Worm (Caenorhabditis elegans): ENCODE measurements around the gene spe-10.

The spe-10 gene

ce11 chrV:10357467-10357953, 26.5 kb upstream of the spe-10 start, which contains the start of gene ceeh-2:
Gene ceeh-2 (minus strand): TSS chrV:10357903.
- TF ChIP-seq ztf-3 (GFP tag; optimal IDR thresholded peaks at IDR 0.05) (no peak), nhr-80 (tag; optimal IDR thresholded peaks at IDR 0.05) (peak; percentile 14), somi-1 (GFP tag; optimal IDR thresholded peaks at IDR 0.05) (no peak), mxl-1 (tag; optimal IDR thresholded peaks at IDR 0.05) (no peak), Y56A3A.18 (GFP tag; IDR thresholded peaks at IDR 0.05) (no peak), nhr-90 (tag; optimal IDR thresholded peaks at IDR 0.05) (no peak), K11D2.4 (GFP tag; IDR thresholded peaks at IDR 0.05) (no peak), ama-1 (optimal IDR thresholded peaks at IDR 0.05) (no peak), ama-1 (GFP tag; optimal IDR thresholded peaks at IDR 0.05) (no peak)

- TF ChIP-seq hmg-1.2 (GFP tag; IDR thresholded peaks at IDR 0.05) (no peak), lsy-27 (tag; optimal IDR thresholded peaks at IDR 0.05; ENCODE audit: borderline replicate concordance, insufficient read depth) (no peak), ztf-28 (GFP tag; IDR thresholded peaks at IDR 0.05) (no peak), hmg-20 (GFP tag; IDR thresholded peaks at IDR 0.05) (no peak), zfh-2 (GFP tag; conservative IDR thresholded peaks at IDR 0.05) (no peak), ceh-79 (tag; optimal IDR thresholded peaks at IDR 0.05) (no peak), egl-18 (GFP tag; IDR thresholded peaks at IDR 0.05) (no peak), gei-17 (GFP tag; optimal IDR thresholded peaks at IDR 0.05) (no peak), athp-1 (tag; optimal IDR thresholded peaks at IDR 0.05) (no peak), unc-130 (GFP tag; optimal IDR thresholded peaks at IDR 0.05) (no peak), repo-1 (tag; optimal IDR thresholded peaks at IDR 0.05) (no peak), rec-8 (tag; optimal IDR thresholded peaks at IDR 0.05) (no peak), Y67H2A.10 (GFP tag; conservative IDR thresholded peaks at IDR 0.05) (no peak), bed-2 (GFP tag; IDR thresholded peaks at IDR 0.05) (no peak), attf-6 (GFP tag; IDR thresholded peaks at IDR 0.05) (no peak)
Measured at ce11 chrV:10358238-10358637, 25.8 kb upstream of the spe-10 start, which contains the start of gene ttll-15. Gene ttll-15 (plus strand): TSS chrV:10358538.

ce11 chrV:10360186-10360585, 23.9 kb upstream of the spe-10 start:
- TF ChIP-seq lir-1 (GFP tag; conservative IDR thresholded peaks at IDR 0.05) = no peak
- no peak for TF ChIP-seq lin-26 (GFP tag; IDR thresholded peaks at IDR 0.05)
- TF ChIP-seq hlh-12 (tag; optimal IDR thresholded peaks at IDR 0.05) = no peak
- no peak for TF ChIP-seq lin-40 (tag; optimal IDR thresholded peaks at IDR 0.05)
- TF ChIP-seq rec-8 (tag; optimal IDR thresholded peaks at IDR 0.05) = no peak
- no peak for TF ChIP-seq unc-130 (GFP tag; optimal IDR thresholded peaks at IDR 0.05)
- no peak for TF ChIP-seq B0261.1 (tag; optimal IDR thresholded peaks at IDR 0.05)
- no peak for TF ChIP-seq sptf-2 (GFP tag; optimal IDR thresholded peaks at IDR 0.05)
- no peak for TF ChIP-seq Y95B8A.8 (GFP tag; IDR thresholded peaks at IDR 0.05)

DNA sequence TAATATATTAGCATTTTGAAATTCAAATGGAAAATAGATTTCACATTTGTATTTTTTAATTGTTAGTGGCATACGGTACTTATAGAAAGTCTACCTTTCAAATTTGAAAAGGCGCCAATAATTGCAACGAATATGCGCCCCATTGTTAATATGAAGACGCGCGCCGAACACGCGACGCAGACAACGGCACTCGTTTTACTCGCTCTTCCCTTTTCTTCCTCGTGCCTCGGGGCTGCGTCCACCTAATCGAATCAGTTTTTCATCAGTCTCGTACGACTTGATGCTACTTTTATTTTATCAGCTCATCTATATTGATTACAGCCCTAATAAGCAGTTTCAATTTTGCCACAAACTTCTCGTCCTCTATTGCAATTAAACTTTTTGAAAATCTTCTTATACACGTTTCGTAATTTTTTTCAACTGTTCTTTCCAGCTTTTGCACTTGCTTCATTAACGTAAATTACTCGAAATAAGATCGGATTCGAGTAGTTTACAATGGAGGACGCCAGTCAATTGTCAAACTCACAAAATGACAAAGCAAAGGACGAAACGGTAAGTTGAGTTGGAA, 22.1 kb upstream of the spe-10 start, which contains the start of gene cash-1:
cash-1 (plus strand) TSS at position 432 of the 568 bp plus-strand sequence.
- TF ChIP-seq Y53G8AR.9 (GFP tag; conservative IDR thresholded peaks at IDR 0.05) (no peak), mel-28 (tag; optimal IDR thresholded peaks at IDR 0.05; ENCODE audit: borderline replicate concordance) (no peak), egl-18 (GFP tag; IDR thresholded peaks at IDR 0.05) (no peak), aptf-2 (GFP tag; conservative IDR thresholded peaks at IDR 0.05) (no peak), mes-4 (tag; optimal IDR thresholded peaks at IDR 0.05) (no peak), F39B2.1 (GFP tag; IDR thresholded peaks at IDR 0.05) (no peak), egrh-3 (GFP tag; IDR thresholded peaks at IDR 0.05) (no peak), F52B5.7 (tag; optimal IDR thresholded peaks at IDR 0.05) (no peak), tbx-9 (tag; optimal IDR thresholded peaks at IDR 0.05; ENCODE audit: borderline replicate concordance) (no peak), ama-1 (optimal IDR thresholded peaks at IDR 0.05) (peak; percentile 36), ama-1 (GFP tag; optimal IDR thresholded peaks at IDR 0.05) (no peak), lin-26 (GFP tag; IDR thresholded peaks at IDR 0.05) (peak; percentile 54), unc-62 (GFP tag; optimal IDR thresholded peaks at IDR 0.05) (no peak), unc-130 (GFP tag; optimal IDR thresholded peaks at IDR 0.05) (no peak), bed-1 (GFP tag; IDR thresholded peaks at IDR 0.05) (no peak), lin-40 (tag; optimal IDR thresholded peaks at IDR 0.05) (peak; percentile 41), nhr-80 (tag; optimal IDR thresholded peaks at IDR 0.05) (peak; percentile 88), sptf-2 (GFP tag; optimal IDR thresholded peaks at IDR 0.05) (no peak), madf-8 (GFP tag; conservative IDR thresholded peaks at IDR 0.05) (peak; percentile 71), nhr-179 (tag; optimal IDR thresholded peaks at IDR 0.05) (no peak), akir-1 (GFP tag; optimal IDR thresholded peaks at IDR 0.05) (no peak)
